Fruit fly (Drosophila melanogaster) whole organism, prepupa: ENCODE measurements around the gene et.

ENCODE experiments used
- CG10631 ChIP-seq: fragments of 200-800 bp; sonication (Bioruptor generic); optimal IDR thresholded peaks from 2 replicates; lab custom pipeline; 2016; ENCODE audit warnings: missing biosample characterization, missing genetic modification characterization
- CG10669 ChIP-seq: fragments of 200-800 bp; sonication (Bioruptor generic); optimal IDR thresholded peaks from 3 replicates; lab custom pipeline; 2018; ENCODE audit warnings: missing biosample characterization, mild to moderate bottlenecking, missing genetic modification characterization, moderate library complexity
- CG11762 ChIP-seq: fragments of 200-800 bp; sonication (Bioruptor generic); optimal IDR thresholded peaks from 3 replicates; lab custom pipeline; 2016; ENCODE audit warnings: missing biosample characterization, missing genetic modification characterization; ENCODE audit not compliant: insufficient read depth
- CG11902 ChIP-seq: fragments of 200-800 bp; sonication (Bioruptor generic); optimal IDR thresholded peaks from 3 replicates; lab custom pipeline; 2016; ENCODE audit warnings: missing biosample characterization, missing genetic modification characterization
- CG15336 ChIP-seq: fragments of 200-800 bp; sonication (Bioruptor generic); IDR thresholded peaks from 2 replicates; pipeline ENCODE4 v1.3.6; 2022; ENCODE audit warnings: missing biosample characterization, missing genetic modification characterization
- CG1621 ChIP-seq: fragments of 200-800 bp; sonication (Bioruptor generic); optimal IDR thresholded peaks from 3 replicates; lab custom pipeline; 2018; ENCODE audit warnings: missing biosample characterization, mild to moderate bottlenecking, missing genetic modification characterization
- CG16779 ChIP-seq: fragments of 200-800 bp; sonication (Bioruptor generic); optimal IDR thresholded peaks from 3 replicates; lab custom pipeline; 2017; ENCODE audit warnings: missing biosample characterization, mild to moderate bottlenecking, missing genetic modification characterization
- CG31627 ChIP-seq: fragments of 200-800 bp; sonication (Bioruptor generic); optimal IDR thresholded peaks from 3 replicates; lab custom pipeline; 2016; ENCODE audit warnings: missing biosample characterization, missing genetic modification characterization
- CG32006 ChIP-seq: fragments of 200-800 bp; sonication (Bioruptor generic); optimal IDR thresholded peaks from 3 replicates; lab custom pipeline; 2017; ENCODE audit warnings: missing biosample characterization, mild to moderate bottlenecking, missing genetic modification characterization
- CG34406 ChIP-seq: fragments of 200-800 bp; sonication (Bioruptor generic); optimal IDR thresholded peaks from 3 replicates; lab custom pipeline; 2016; ENCODE audit warnings: missing biosample characterization, missing genetic modification characterization
- CG6792 ChIP-seq: fragments of 200-800 bp; sonication (Bioruptor generic); optimal IDR thresholded peaks from 3 replicates; lab custom pipeline; 2016; ENCODE audit warnings: missing biosample characterization, missing genetic modification characterization
- CG6854 ChIP-seq: fragments of 200-800 bp; sonication (Bioruptor generic); optimal IDR thresholded peaks from 2 replicates; lab custom pipeline; 2017; ENCODE audit warnings: missing biosample characterization, mild to moderate bottlenecking, missing genetic modification characterization
- CG8119 ChIP-seq: fragments of 200-800 bp; sonication (Bioruptor generic); IDR thresholded peaks from 3 replicates; pipeline ENCODE4 v1.3.6; 2022; ENCODE audit warnings: missing biosample characterization, missing genetic modification characterization
- CG8319 ChIP-seq: fragments of 200-800 bp; sonication (Bioruptor generic); optimal IDR thresholded peaks from 3 replicates; lab custom pipeline; 2016; ENCODE audit warnings: missing biosample characterization, missing genetic modification characterization
- CG8632 ChIP-seq: fragments of 200-800 bp; sonication (Bioruptor generic); optimal IDR thresholded peaks from 3 replicates; lab custom pipeline; 2016; ENCODE audit warnings: missing biosample characterization, missing genetic modification characterization
- Eip75B ChIP-seq: fragments of 200-800 bp; sonication (Bioruptor generic); optimal IDR thresholded peaks from 3 replicates; lab custom pipeline; 2016; ENCODE audit warnings: missing biosample characterization, missing genetic modification characterization
- Eip78C ChIP-seq: fragments of 200-800 bp; sonication (Bioruptor generic); peaks from one replicate; lab custom pipeline; 2016; ENCODE audit warnings: missing biosample characterization, missing genetic modification characterization
- Eip93F ChIP-seq: fragments of 200-800 bp; sonication (Bioruptor generic); optimal IDR thresholded peaks from 2 replicates; lab custom pipeline; 2016; ENCODE audit warnings: missing biosample characterization, mild to moderate bottlenecking, missing genetic modification characterization
- Ets96B ChIP-seq: fragments of 200-800 bp; optimal IDR thresholded peaks from 2 replicates; lab custom pipeline; 2019; ENCODE audit warnings: missing biosample characterization, mild to moderate bottlenecking, missing genetic modification characterization, moderate library complexity
- Hr39 ChIP-seq: fragments of 200-800 bp; sonication (Bioruptor generic); optimal IDR thresholded peaks from 2 replicates; lab custom pipeline; 2016; ENCODE audit warnings: missing biosample characterization, missing genetic modification characterization
- Met ChIP-seq: fragments of 200-800 bp; sonication (Bioruptor generic); optimal IDR thresholded peaks from 3 replicates; lab custom pipeline; 2016; ENCODE audit warnings: missing biosample characterization, missing genetic modification characterization
- OdsH ChIP-seq: fragments of 200-800 bp; sonication (Bioruptor generic); optimal IDR thresholded peaks from 3 replicates; lab custom pipeline; 2016; ENCODE audit warnings: missing biosample characterization, missing genetic modification characterization
- Sox102F ChIP-seq: fragments of 200-800 bp; sonication (Bioruptor generic); optimal IDR thresholded peaks from 2 replicates; lab custom pipeline; 2016; ENCODE audit warnings: missing biosample characterization, mild to moderate bottlenecking, missing genetic modification characterization
- Sox14 ChIP-seq: fragments of 200-800 bp; sonication (Bioruptor generic); optimal IDR thresholded peaks from 3 replicates; lab custom pipeline; 2016; ENCODE audit warnings: missing biosample characterization, missing genetic modification characterization
- achi ChIP-seq: fragments of 200-800 bp; sonication (Bioruptor generic); optimal IDR thresholded peaks from 3 replicates; lab custom pipeline; 2016; ENCODE audit warnings: missing biosample characterization, missing genetic modification characterization
- dsx ChIP-seq: fragments of 200-800 bp; optimal IDR thresholded peaks from 3 replicates; lab custom pipeline; 2019; ENCODE audit warnings: missing biosample characterization, mild to moderate bottlenecking, missing genetic modification characterization, moderate library complexity; ENCODE audit not compliant: poor library complexity, severe bottlenecking
- esn ChIP-seq: fragments of 200-800 bp; sonication (Bioruptor generic); optimal IDR thresholded peaks from 2 replicates; lab custom pipeline; 2016; ENCODE audit warnings: missing biosample characterization, mild to moderate bottlenecking, missing genetic modification characterization, moderate library complexity
- fd59A ChIP-seq: fragments of 200-800 bp; sonication (Bioruptor generic); optimal IDR thresholded peaks from 2 replicates; lab custom pipeline; 2017; ENCODE audit warnings: missing biosample characterization, mild to moderate bottlenecking, missing genetic modification characterization, missing genetic modification reagents
- fd85E ChIP-seq: fragments of 200-800 bp; sonication (Bioruptor generic); optimal IDR thresholded peaks from 3 replicates; lab custom pipeline; 2016; ENCODE audit warnings: missing biosample characterization, missing genetic modification characterization
- fkh ChIP-seq: fragments of 200-800 bp; sonication (Bioruptor generic); optimal IDR thresholded peaks from 3 replicates; lab custom pipeline; 2017; ENCODE audit warnings: missing biosample characterization, mild to moderate bottlenecking, missing genetic modification characterization, moderate library complexity
- net ChIP-seq: fragments of 200-800 bp; sonication (Bioruptor generic); optimal IDR thresholded peaks from 3 replicates; lab custom pipeline; 2016; ENCODE audit warnings: missing biosample characterization, missing genetic modification characterization
- pdm3 ChIP-seq: fragments of 200-800 bp; sonication (Bioruptor generic); optimal IDR thresholded peaks from 3 replicates; lab custom pipeline; 2016; ENCODE audit warnings: missing biosample characterization, missing genetic modification characterization
- ss ChIP-seq, 2 experiments: fragments of 200-800 bp; sonication (Bioruptor generic); optimal IDR thresholded peaks; 2 replicates in 1 of 2; 3 replicates in 1 of 2; lab custom pipeline; 2017 to 2018; ENCODE audit warnings: mild to moderate bottlenecking in 2 of 2, missing biosample characterization in 2 of 2, missing genetic modification characterization in 2 of 2, moderate library complexity in 1 of 2
- svp ChIP-seq: fragments of 200-800 bp; sonication (Bioruptor generic); peaks from one replicate; lab custom pipeline; 2016; ENCODE audit warnings: missing biosample characterization, missing genetic modification characterization
- vri ChIP-seq: fragments of 200-800 bp; sonication (Bioruptor generic); optimal IDR thresholded peaks from 3 replicates; lab custom pipeline; 2016; ENCODE audit warnings: missing biosample characterization, mild to moderate bottlenecking, missing genetic modification characterization

et gene

DNA sequence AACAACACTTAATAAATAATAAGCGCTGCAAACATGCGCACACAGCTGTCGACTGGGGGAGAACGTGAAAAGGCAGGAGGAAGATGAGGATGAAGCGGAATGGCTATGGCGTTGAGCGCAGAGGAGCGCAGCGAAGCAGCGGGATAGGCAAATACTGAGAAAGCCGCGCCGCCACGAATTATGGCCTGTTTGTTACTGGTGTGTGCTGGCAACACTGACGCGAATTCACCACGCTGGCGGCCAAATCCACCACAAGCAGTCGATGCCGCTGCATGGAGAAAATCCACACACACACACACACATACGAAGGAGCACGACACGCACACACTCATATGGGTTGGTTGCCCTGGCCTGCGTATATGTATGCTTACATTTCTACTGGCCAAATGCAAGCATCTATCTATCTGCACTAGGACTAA, 38.7 kb downstream of the et start (continued):
- TF ChIP-seq Eip93F (GFP tag; lab: Kevin White, UChicago) (no peak), Sox102F (no peak)

DNA sequence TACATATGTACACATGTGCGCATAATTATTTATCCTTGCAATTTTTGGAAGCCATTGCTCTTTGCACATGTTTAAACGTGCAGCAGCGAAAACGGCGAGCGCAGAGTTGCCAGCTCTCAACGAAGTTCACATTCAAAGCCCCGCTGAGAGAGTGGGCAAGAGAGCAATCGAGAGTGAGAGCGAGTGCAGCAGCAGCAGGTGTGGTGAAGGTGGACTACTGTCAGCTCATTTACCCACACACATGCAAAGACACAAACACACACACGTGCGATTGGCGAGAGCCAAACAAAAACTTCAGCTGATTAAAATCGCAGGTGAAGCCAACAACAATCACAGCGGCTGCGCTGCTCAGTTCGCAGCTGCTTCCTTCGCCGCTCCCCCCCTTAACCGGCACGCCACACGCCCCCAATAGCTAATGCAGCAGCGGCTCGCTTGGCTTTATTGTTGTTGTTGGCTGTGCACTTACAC, 44.3 kb downstream of the et start:
- TF ChIP-seq vri (GFP tag; lab: Kevin White, UChicago) (no peak), fd59A (no peak), pdm3 (GFP tag; lab: Kevin White, UChicago) (no peak), ss (GFP tag; optimal IDR thresholded peaks at IDR 0.05; lab: Kevin White, UChicago) (no peak), esn (GFP tag; lab: Kevin White, UChicago) (no peak), OdsH (GFP tag; lab: Kevin White, UChicago) (no peak), svp (GFP tag; lab: Kevin White, UChicago) (no peak), fkh (GFP tag; lab: Kevin White, UChicago) (no peak), CG10669 (no peak), CG11902 (GFP tag; lab: Kevin White, UChicago) (no peak), dsx (GFP tag; lab: Kevin White, UChicago) (no peak), CG6854 (peak; percentile 25), Eip93F (GFP tag; lab: Kevin White, UChicago) (no peak), Eip75B (GFP tag; lab: Kevin White, UChicago) (no peak), CG8632 (no peak), CG32006 (GFP tag; lab: Kevin White, UChicago) (no peak), CG8119 (GFP tag; lab: Robert Waterston, UW) (peak; percentile 47; the same call in 2 of the 3 replicates), CG1621 (peak; percentile 24), CG8319 (no peak), Hr39 (GFP tag; lab: Kevin White, UChicago) (no peak), Met (GFP tag; lab: Kevin White, UChicago) (no peak), fd85E (GFP tag; lab: Kevin White, UChicago) (no peak), achi (GFP tag; lab: Kevin White, UChicago) (no peak), Eip78C (GFP tag; lab: Kevin White, UChicago) (peak; percentile 63), CG10631 (GFP tag; lab: Kevin White, UChicago) (no peak), CG11762 (GFP tag; lab: Kevin White, UChicago) (no peak), CG6792 (GFP tag; lab: Kevin White, UChicago) (no peak), CG34406 (GFP tag; lab: Kevin White, UChicago) (no peak), Sox14 (peak; percentile 14), Ets96B (tag; lab: Kevin White, UChicago) (no peak), CG15336 (GFP tag; lab: Robert Waterston, UW) (peak; percentile 32; the same call in 1 of the 2 replicates)

DNA sequence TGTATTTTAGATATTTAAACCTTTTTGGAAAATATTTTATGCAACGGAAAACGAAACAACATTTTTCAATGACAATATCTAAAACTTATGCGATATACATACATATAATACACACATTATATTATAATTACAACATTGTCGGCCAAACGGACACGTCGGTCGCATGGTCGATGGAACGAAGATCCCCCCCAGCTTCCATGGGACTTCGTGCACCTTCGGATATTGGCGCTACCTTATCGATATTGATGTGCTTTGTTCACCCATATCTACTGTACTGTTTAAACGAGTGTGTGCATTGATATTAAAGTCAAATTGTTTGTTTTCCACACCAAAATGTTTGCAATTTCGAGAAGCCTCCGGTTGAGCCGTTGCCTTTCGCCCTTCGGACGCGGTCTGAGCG, 50.3 kb downstream of the et start, which contains the start of gene CG14212:
Gene CG14212, plus strand, starts transcription at position 301 of the 400 bp plus-strand sequence.
- TF ChIP-seq CG16779 (tag; lab: Kevin White, UChicago) (no peak), net (no peak), CG31627 (GFP tag; lab: Kevin White, UChicago) (no peak), CG8119 (GFP tag; lab: Robert Waterston, UW) (no peak), Met (GFP tag; lab: Kevin White, UChicago) (no peak), CG6792 (GFP tag; lab: Kevin White, UChicago) (no peak)

DNA sequence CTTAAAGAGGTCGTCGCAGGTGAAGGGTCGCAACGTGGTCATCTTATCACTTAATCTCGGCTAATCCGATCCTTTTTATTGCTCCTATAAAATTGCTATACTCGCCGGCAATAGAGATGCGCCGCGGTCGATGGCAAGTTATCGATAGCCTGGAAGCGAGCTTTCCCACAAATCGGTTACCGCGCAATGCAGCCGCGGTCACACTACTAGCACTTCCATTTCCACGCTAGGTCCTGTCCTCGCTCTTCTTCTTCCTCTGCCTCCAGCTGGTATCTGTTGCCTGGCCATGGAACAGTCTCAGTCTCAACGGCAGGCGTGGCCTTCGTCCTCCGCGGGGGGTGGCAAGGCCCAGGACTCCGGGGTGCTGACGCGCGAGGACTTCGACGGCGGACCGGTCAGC, 52.8 kb downstream of the et start, which contains the start of the genes Naa20A and MKP-4:
Gene Naa20A, minus strand, starts transcription at position 151 of the 400 bp plus-strand sequence.
Gene MKP-4, plus strand, starts transcription at position 191 of the 400 bp plus-strand sequence.
- no peak for TF ChIP-seq achi (GFP tag; lab: Kevin White, UChicago)
- TF ChIP-seq esn (GFP tag; lab: Kevin White, UChicago), result peak; percentile 15
- no peak for TF ChIP-seq CG6854
